Worm (Caenorhabditis elegans) whole organism, late embryonic: ENCODE measurements around the gene ceh-60.

ENCODE experiments used
- C38D4.7 ChIP-seq: fragments of 200-800 bp; sonication (Bioruptor generic); optimal IDR thresholded peaks from 2 replicates; lab custom pipeline; 2018; ENCODE audit warnings: mild to moderate bottlenecking, missing genetic modification characterization, moderate library complexity, missing compliant biosample characterization
- F13H6.1 ChIP-seq: sonication (generic microtip); optimal IDR thresholded peaks from 2 replicates; lab custom pipeline; 2016; ENCODE audit warnings: missing genetic modification characterization, missing compliant biosample characterization
- ahr-1 ChIP-seq: sonication (generic microtip); optimal IDR thresholded peaks from 2 replicates; lab custom pipeline; 2016; ENCODE audit warnings: missing genetic modification characterization, missing compliant biosample characterization
- ama-1 ChIP-seq: fragments of 150-350 bp; optimal IDR thresholded peaks from 2 replicates; lab custom pipeline; 2014
- ceh-14 ChIP-seq: sonication (generic microtip); optimal IDR thresholded peaks from 2 replicates; lab custom pipeline; 2016; ENCODE audit warnings: missing genotype, missing genetic modification characterization, missing compliant biosample characterization
- ceh-18 ChIP-seq: sonication (generic microtip); optimal IDR thresholded peaks from 2 replicates; lab custom pipeline; 2016; ENCODE audit warnings: missing genetic modification characterization, missing compliant biosample characterization
- ceh-19 ChIP-seq: fragments of 200-800 bp; sonication (Bioruptor generic); optimal IDR thresholded peaks from 2 replicates; lab custom pipeline; 2018; ENCODE audit warnings: mild to moderate bottlenecking, missing genetic modification characterization, missing compliant biosample characterization
- ceh-2 ChIP-seq: sonication (generic microtip); optimal IDR thresholded peaks from 2 replicates; lab custom pipeline; 2016; ENCODE audit warnings: missing genotype, missing genetic modification characterization, missing compliant biosample characterization
- ceh-30 ChIP-seq: fragments of 150-350 bp; optimal IDR thresholded peaks from 2 replicates; lab custom pipeline; 2014; ENCODE audit warnings: missing biosample characterization, missing genetic modification characterization
- ceh-31 ChIP-seq: sonication (generic microtip); optimal IDR thresholded peaks from 2 replicates; lab custom pipeline; 2016; ENCODE audit warnings: missing genetic modification characterization, missing compliant biosample characterization
- ceh-34 ChIP-seq: sonication (generic microtip); optimal IDR thresholded peaks from 2 replicates; lab custom pipeline; 2016; ENCODE audit warnings: mild to moderate bottlenecking, missing genetic modification characterization, missing compliant biosample characterization
- ceh-45 ChIP-seq: fragments of 200-800 bp; sonication (Bioruptor generic); IDR thresholded peaks from 2 replicates; pipeline ENCODE4 v1.3.6; 2022; ENCODE audit warnings: missing genetic modification reagents, missing genetic modification characterization, missing compliant biosample characterization
- ceh-48 ChIP-seq: sonication (generic microtip); optimal IDR thresholded peaks from 2 replicates; lab custom pipeline; 2016; ENCODE audit warnings: missing genetic modification characterization, inconsistent platforms, missing compliant biosample characterization
- che-1 ChIP-seq: sonication (generic microtip); optimal IDR thresholded peaks from 2 replicates; lab custom pipeline; 2016; ENCODE audit warnings: mild to moderate bottlenecking, missing genetic modification characterization, missing compliant biosample characterization
- dve-1 ChIP-seq: sonication (generic microtip); optimal IDR thresholded peaks from 2 replicates; lab custom pipeline; 2017; ENCODE audit warnings: antibody characterized with exemption, mild to moderate bottlenecking, missing genetic modification characterization, missing compliant biosample characterization
- elt-2 ChIP-seq: sonication (generic microtip); optimal IDR thresholded peaks from 2 replicates; lab custom pipeline; 2016; ENCODE audit warnings: missing genetic modification reagents, missing genetic modification characterization, missing compliant biosample characterization
- elt-4 ChIP-seq: sonication (generic microtip); optimal IDR thresholded peaks from 2 replicates; lab custom pipeline; 2016; ENCODE audit warnings: missing genetic modification characterization, missing compliant biosample characterization
- ets-4 ChIP-seq: sonication (generic microtip); optimal IDR thresholded peaks from 2 replicates; lab custom pipeline; 2016; ENCODE audit warnings: missing genetic modification characterization, missing compliant biosample characterization
- fax-1 ChIP-seq: sonication (generic microtip); optimal IDR thresholded peaks from 2 replicates; lab custom pipeline; 2016; ENCODE audit warnings: missing genotype, missing genetic modification characterization, missing compliant biosample characterization
- gmeb-2 ChIP-seq: sonication (generic microtip); optimal IDR thresholded peaks from 2 replicates; lab custom pipeline; 2016; ENCODE audit warnings: missing genetic modification characterization, inconsistent platforms, missing compliant biosample characterization
- hlh-30 ChIP-seq: sonication (generic microtip); optimal IDR thresholded peaks from 2 replicates; lab custom pipeline; 2017; ENCODE audit warnings: antibody characterized with exemption, missing genetic modification characterization, missing compliant biosample characterization; ENCODE audit not compliant: insufficient read depth
- hlh-8 ChIP-seq: sonication (generic microtip); optimal IDR thresholded peaks from 2 replicates; lab custom pipeline; 2016; ENCODE audit warnings: missing genotype, missing genetic modification characterization, missing compliant biosample characterization
- mec-3 ChIP-seq: sonication (generic microtip); optimal IDR thresholded peaks from 2 replicates; lab custom pipeline; 2016; ENCODE audit warnings: borderline replicate concordance, missing genetic modification characterization, missing compliant biosample characterization
- nfya-1 ChIP-seq: sonication (generic microtip); optimal IDR thresholded peaks from 2 replicates; lab custom pipeline; 2017; ENCODE audit warnings: missing genetic modification characterization, mild to moderate bottlenecking, missing compliant biosample characterization, antibody characterized with exemption, moderate library complexity
- nhr-11 ChIP-seq: fragments of 150-350 bp; optimal IDR thresholded peaks from 2 replicates; lab custom pipeline; 2014; ENCODE audit warnings: missing biosample characterization, missing genetic modification characterization
- nhr-232 ChIP-seq: sonication (generic microtip); optimal IDR thresholded peaks from 2 replicates; lab custom pipeline; 2016; ENCODE audit warnings: missing genetic modification characterization, missing compliant biosample characterization
- odd-2 ChIP-seq: sonication (generic microtip); optimal IDR thresholded peaks from 2 replicates; lab custom pipeline; 2017; ENCODE audit warnings: antibody characterized with exemption, mild to moderate bottlenecking, missing genetic modification characterization, missing compliant biosample characterization
- pag-3 ChIP-seq: sonication (generic microtip); optimal IDR thresholded peaks from 2 replicates; lab custom pipeline; 2016; ENCODE audit warnings: missing compliant biosample characterization, missing genetic modification characterization, borderline replicate concordance
- pax-1 ChIP-seq: fragments of 150-350 bp; optimal IDR thresholded peaks from 2 replicates; lab custom pipeline; 2014; ENCODE audit warnings: missing biosample characterization, missing genetic modification characterization
- pqm-1 ChIP-seq: sonication (generic microtip); optimal IDR thresholded peaks from 2 replicates; lab custom pipeline; 2016; ENCODE audit warnings: missing genetic modification characterization, missing compliant biosample characterization
- pros-1 ChIP-seq: fragments of 150-350 bp; optimal IDR thresholded peaks from 2 replicates; lab custom pipeline; 2014; ENCODE audit warnings: missing biosample characterization, missing genetic modification reagents, missing genetic modification characterization
- sdc-2 ChIP-seq: sonication (generic microtip); optimal IDR thresholded peaks from 2 replicates; lab custom pipeline; 2016; ENCODE audit warnings: missing genotype, missing genetic modification characterization, missing compliant biosample characterization
- sox-2 ChIP-seq: fragments of 200-800 bp; sonication (Bioruptor generic); IDR thresholded peaks from 2 replicates; pipeline ENCODE4 v1.3.6; 2022; ENCODE audit warnings: missing genetic modification reagents, missing genetic modification characterization, missing compliant biosample characterization
- ttx-3 ChIP-seq: sonication (generic microtip); optimal IDR thresholded peaks from 2 replicates; lab custom pipeline; 2016; ENCODE audit warnings: missing genetic modification reagents, missing genetic modification characterization, missing compliant biosample characterization
- unc-3 ChIP-seq, 2 experiments: fragments of 200-800 bp in 1 of 2; sonication (Bioruptor generic) in 1 of 2; sonication (generic microtip) in 1 of 2; conservative IDR thresholded peaks in 1 of 2; optimal IDR thresholded peaks in 1 of 2; 2 replicates each; pipeline versions ENCODE4 v1.3.6 to Lab custom; 2016 to 2022; ENCODE audit warnings: missing compliant biosample characterization in 2 of 2, missing genetic modification characterization in 2 of 2, missing genetic modification reagents in 1 of 2
- unc-42 ChIP-seq: sonication (generic microtip); optimal IDR thresholded peaks from 2 replicates; lab custom pipeline; 2016; ENCODE audit warnings: missing genotype, missing genetic modification characterization, missing compliant biosample characterization
- unc-55 ChIP-seq: sonication (generic microtip); optimal IDR thresholded peaks from 2 replicates; lab custom pipeline; 2017; ENCODE audit warnings: missing biosample characterization, missing genetic modification reagents, missing genetic modification characterization
- unc-86 ChIP-seq: sonication (generic microtip); optimal IDR thresholded peaks from 2 replicates; lab custom pipeline; 2016; ENCODE audit warnings: missing genetic modification characterization, missing compliant biosample characterization
- zip-5 ChIP-seq: sonication (generic microtip); optimal IDR thresholded peaks from 2 replicates; lab custom pipeline; 2016; ENCODE audit warnings: missing genetic modification characterization, missing compliant biosample characterization

Gene ceh-60

DNA sequence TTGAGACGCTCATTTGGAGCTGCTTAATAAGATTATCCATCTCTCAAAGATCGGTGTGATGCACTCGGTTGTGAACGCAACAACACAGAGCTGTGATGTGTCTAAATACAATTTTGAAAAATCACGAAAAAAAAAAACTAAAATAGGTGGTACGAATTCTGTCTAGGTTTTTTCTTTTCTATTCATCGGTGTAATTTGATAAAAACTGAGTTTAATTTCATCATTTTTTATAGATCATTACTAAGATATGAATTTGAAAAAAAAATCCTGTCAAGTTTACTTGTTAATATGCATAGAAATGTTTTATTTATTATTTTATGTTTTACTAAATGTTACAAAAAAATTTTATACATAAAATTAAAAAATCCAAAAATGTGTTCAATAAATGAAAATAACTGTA lies at the start of gene ceh-60:
Gene ceh-60 (minus strand): TSS at position 101 of the 400 bp plus-strand sequence.
- TF ChIP-seq ceh-14 (tag; lab: Kevin White, UChicago): no peak
- no peak for TF ChIP-seq ama-1 (lab: Kevin White, UChicago)
- TF ChIP-seq ceh-31: no peak
- no peak for TF ChIP-seq nhr-232 (tag; lab: Kevin White, UChicago)
- TF ChIP-seq F13H6.1 (tag; lab: Kevin White, UChicago): no peak
- no peak for TF ChIP-seq pros-1
- TF ChIP-seq pqm-1 (tag; lab: Kevin White, UChicago): no peak
- no peak for TF ChIP-seq ceh-19
- TF ChIP-seq ahr-1 (tag; lab: Kevin White, UChicago): no peak
- TF ChIP-seq odd-2 (tag; lab: Kevin White, UChicago): no peak
- no peak for TF ChIP-seq unc-55 (GFP tag; lab: Kevin White, UChicago)
- no peak for TF ChIP-seq elt-2 (tag; lab: Kevin White, UChicago)

DNA sequence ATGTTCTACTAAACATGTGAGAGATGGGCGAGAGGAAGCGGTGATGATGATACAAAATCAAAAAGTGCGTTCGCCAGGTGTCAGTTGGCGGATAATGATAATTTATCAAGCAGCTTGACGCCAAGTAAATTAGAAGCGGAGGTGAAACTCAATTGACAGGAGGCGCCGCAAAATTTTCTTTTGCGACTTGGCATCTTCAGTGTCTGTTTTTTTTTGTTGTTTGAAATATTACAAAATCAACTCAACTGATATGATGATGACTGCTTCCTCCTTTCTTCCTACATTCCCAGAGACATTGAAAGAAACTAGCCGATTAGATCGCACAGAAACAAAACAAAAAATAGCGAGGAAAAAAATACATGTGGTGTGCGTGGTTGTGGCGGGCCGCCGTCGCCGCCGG lies 46.0 kb upstream of the ceh-60 start:
- TF ChIP-seq pqm-1 (tag; lab: Kevin White, UChicago) (no peak), zip-5 (tag; lab: Kevin White, UChicago) (no peak), elt-4 (tag; lab: Kevin White, UChicago) (no peak), mec-3 (no peak), ceh-34 (no peak), unc-42 (tag; lab: Kevin White, UChicago) (no peak), che-1 (tag; lab: Kevin White, UChicago) (no peak), fax-1 (tag; lab: Kevin White, UChicago) (no peak), ceh-45 (no peak), C38D4.7 (GFP tag; lab: Kevin White, UChicago) (no peak), ceh-2 (tag; lab: Kevin White, UChicago) (no peak), ahr-1 (tag; lab: Kevin White, UChicago) (no peak), ets-4 (tag; lab: Kevin White, UChicago) (no peak), gmeb-2 (tag; lab: Kevin White, UChicago) (no peak), unc-86 (no peak), unc-55 (GFP tag; lab: Kevin White, UChicago) (no peak), sox-2 (GFP tag; lab: Robert Waterston, UW) (no peak), hlh-30 (tag; lab: Kevin White, UChicago) (no peak)
- TF ChIP-seq, all 69 proteins: peak for 0

DNA sequence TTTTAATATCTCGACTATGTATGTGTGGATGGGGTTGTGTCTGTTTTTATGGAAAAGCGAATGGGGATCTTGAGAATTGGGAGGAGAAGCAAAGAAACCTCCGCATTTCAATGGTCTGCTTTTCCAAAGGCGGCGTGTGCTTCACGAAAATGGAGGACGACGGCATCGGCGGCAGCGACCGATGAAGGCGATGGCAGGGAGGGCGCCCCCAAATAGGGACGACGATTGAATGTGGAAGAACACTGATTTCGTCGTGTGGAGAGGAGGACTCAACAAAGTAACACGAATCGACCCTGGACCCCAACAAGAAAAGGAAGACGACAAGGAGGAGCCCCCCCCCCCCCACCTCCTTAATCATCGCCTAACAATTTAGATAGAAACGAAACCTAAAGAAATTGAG lies 43.0 kb upstream of the ceh-60 start:
- TF ChIP-seq ceh-18 (tag; lab: Kevin White, UChicago) (no peak), unc-3 (GFP tag; conservative IDR thresholded peaks at IDR 0.05; lab: Robert Waterston, UW) (no peak), unc-3 (tag; optimal IDR thresholded peaks at IDR 0.05; lab: Kevin White, UChicago) (no peak), ceh-48 (no peak), ama-1 (lab: Kevin White, UChicago) (no peak), dve-1 (tag; lab: Kevin White, UChicago) (no peak), ceh-14 (tag; lab: Kevin White, UChicago) (no peak), hlh-8 (no peak), ceh-34 (no peak), ttx-3 (tag; lab: Kevin White, UChicago) (no peak), unc-55 (GFP tag; lab: Kevin White, UChicago) (no peak), nhr-11 (no peak), sdc-2 (tag; lab: Kevin White, UChicago) (no peak), pag-3 (no peak), F13H6.1 (tag; lab: Kevin White, UChicago) (no peak), nfya-1 (no peak), pax-1 (no peak), ceh-30 (tag; lab: Kevin White, UChicago) (no peak)
